Worm (Caenorhabditis elegans): ENCODE data around the gene plc-1.

The plc-1 gene

DNA sequence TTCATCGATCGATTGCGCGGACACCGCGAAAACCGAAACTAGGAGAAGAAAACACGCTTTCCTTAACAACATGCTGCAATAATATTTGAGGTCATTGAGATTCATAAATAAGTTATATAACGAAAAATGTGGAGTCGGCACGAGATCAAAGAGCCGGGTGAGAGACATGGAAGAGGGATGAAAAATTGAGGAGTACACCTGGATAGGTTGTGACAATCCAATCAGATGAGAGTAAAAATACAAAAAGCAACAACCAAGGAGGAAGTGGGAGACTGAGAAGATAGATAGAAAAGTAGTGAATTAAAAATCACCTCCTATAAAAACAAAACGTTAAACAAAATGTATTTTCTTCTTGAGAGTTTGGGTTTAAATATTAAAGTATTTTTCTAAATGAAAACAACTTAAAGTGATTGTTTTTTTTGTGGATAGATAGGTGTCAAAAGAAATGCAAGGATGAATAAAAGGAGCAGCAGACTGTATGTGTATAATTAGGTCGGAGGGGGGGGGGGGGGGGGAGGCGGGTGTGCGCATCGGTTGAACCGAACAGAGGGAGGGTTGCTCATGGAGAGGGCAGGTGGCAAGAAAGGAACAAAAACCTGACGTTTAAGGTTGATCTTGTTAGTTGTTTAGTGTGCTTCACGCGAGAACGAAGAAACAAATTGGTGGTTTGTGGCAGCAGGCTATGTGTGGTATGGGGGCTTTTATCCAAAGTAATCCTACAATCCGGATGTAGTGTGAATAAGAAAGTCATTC lies 6.3 kb upstream of the plc-1 start, which contains the start of gene C05A9.2:
C05A9.2 (minus strand) TSS at position 73 of the 753 bp plus-strand sequence.
- TF ChIP-seq ceh-48 (tag; optimal IDR thresholded peaks at IDR 0.05) (no peak), fax-1 (tag; optimal IDR thresholded peaks at IDR 0.05) (no peak), ceh-31 (tag; optimal IDR thresholded peaks at IDR 0.05) (no peak), unc-42 (tag; optimal IDR thresholded peaks at IDR 0.05) (no peak), elt-2 (tag; optimal IDR thresholded peaks at IDR 0.05) (peak; percentile 37)

DNA sequence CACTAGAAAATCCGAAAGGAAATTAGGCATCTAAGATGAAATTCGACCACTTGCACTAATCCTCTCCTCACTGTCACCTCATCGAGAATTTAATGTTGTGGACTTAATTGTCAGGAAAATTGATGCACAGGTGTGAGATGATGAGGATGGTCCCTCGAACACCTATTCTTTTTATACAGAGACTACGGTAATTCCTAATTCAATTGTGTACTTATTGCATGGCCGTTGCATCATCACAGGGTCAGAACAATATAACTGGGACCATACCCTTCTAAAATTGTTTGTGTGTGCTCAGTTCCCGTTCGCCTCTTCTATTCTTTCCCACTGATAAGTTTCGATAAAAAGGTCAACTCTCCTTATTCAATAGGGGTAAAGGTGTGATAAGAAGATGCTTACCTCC lies 5.7 kb upstream of the plc-1 start:
- TF ChIP-seq elt-2 (tag; optimal IDR thresholded peaks at IDR 0.05) (peak; percentile 87), ceh-9 (tag; optimal IDR thresholded peaks at IDR 0.05) (no peak), dmd-4 (tag; optimal IDR thresholded peaks at IDR 0.05; ENCODE audit: borderline replicate concordance) (no peak), pax-1 (tag; optimal IDR thresholded peaks at IDR 0.05) (no peak), lin-11 (tag; optimal IDR thresholded peaks at IDR 0.05) (no peak), ceh-48 (tag; optimal IDR thresholded peaks at IDR 0.05) (no peak), hlh-13 (GFP tag; optimal IDR thresholded peaks at IDR 0.05) (no peak), unc-86 (tag; optimal IDR thresholded peaks at IDR 0.05) (no peak)

DNA sequence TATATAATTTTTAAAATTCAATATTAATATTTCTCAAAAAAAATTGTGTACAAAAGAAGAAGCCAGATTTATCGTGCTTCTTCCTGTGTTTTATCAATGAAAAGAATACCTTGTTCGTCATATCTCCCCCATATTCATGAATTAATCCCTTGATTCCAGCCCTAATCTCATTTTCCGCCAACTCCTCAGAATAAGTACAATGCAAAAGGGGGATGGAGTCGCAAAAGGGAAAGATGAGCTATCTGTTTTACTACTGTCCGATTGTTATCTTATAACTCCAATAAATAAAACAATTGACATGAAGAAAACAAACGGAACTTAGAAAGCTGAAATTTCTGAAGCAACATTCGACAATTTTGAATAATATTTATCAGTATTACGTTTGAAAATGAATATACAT lies 841 bp downstream of the plc-1 start:
- TF ChIP-seq hlh-6 (tag; optimal IDR thresholded peaks at IDR 0.05), result no peak
- TF ChIP-seq pha-2 (tag; optimal IDR thresholded peaks at IDR 0.05), result no peak
- TF ChIP-seq syd-9 (tag; optimal IDR thresholded peaks at IDR 0.05), result no peak
- TF ChIP-seq ztf-16 (tag; optimal IDR thresholded peaks at IDR 0.05), result no peak

DNA sequence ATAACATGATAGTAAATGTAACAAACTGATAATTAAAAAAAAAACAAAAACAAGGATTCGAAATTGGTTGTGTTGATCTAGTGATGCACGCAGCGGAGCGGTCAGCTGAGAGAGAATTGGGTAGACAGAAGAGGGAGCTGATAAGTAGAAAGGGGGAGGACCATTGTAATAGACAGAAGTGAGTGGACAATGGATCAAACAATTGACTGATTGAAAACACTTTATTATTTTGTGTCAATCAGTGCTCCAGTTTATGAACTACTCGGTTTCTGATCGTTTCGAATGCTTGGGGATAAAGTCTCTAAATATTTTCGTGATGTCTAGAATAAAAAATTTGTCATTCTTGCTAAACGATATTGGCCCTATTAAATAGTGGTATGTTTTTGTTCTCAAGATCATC lies 3.9 kb downstream of the plc-1 start:
- TF ChIP-seq unc-55 (GFP tag; optimal IDR thresholded peaks at IDR 0.05) (peak; percentile 61), ceh-19 (GFP tag; optimal IDR thresholded peaks at IDR 0.05) (no peak)

DNA sequence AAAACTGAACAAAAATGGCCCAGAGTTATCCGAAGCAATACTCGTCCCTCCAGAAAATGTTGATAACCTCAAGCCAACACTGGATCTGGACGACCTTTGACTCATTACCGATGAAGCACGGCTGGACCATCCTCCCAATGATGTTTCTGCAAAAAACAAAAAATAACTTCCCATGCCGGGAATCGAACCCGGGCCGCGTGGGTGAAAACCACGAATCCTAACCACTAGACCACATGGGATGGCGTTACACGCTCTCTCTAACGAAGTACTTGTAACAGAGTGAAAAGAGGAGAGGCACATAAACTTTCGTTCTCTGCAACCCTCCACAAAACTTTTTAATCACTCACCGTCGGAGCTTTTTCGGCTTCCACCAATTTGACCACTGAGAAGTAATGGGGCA lies 17.3 kb downstream of the plc-1 start:
- peak; percentile 48 for TF ChIP-seq madf-2 (tag; optimal IDR thresholded peaks at IDR 0.05)
- TF ChIP-seq nhr-11 (tag; optimal IDR thresholded peaks at IDR 0.05), result no peak
- TF ChIP-seq ceh-30 (tag; optimal IDR thresholded peaks at IDR 0.05), result no peak
- TF ChIP-seq K02D7.2 (tag; optimal IDR thresholded peaks at IDR 0.05), result peak; percentile 19
- TF ChIP-seq zip-5 (tag; optimal IDR thresholded peaks at IDR 0.05), result no peak
- peak; percentile 38 for TF ChIP-seq elt-2 (tag; optimal IDR thresholded peaks at IDR 0.05)
- TF ChIP-seq hlh-30 (tag; optimal IDR thresholded peaks at IDR 0.05; ENCODE audit: insufficient read depth), result no peak
- TF ChIP-seq odd-2 (tag; optimal IDR thresholded peaks at IDR 0.05), result no peak
- no peak for TF ChIP-seq fkh-6 (tag; optimal IDR thresholded peaks at IDR 0.05)
- TF ChIP-seq F13H6.1 (tag; optimal IDR thresholded peaks at IDR 0.05), result no peak
- TF ChIP-seq eyg-1 (tag; optimal IDR thresholded peaks at IDR 0.05), result no peak
- TF ChIP-seq tbx-7 (tag; optimal IDR thresholded peaks at IDR 0.05), result peak; percentile 5
- peak; percentile 17 for TF ChIP-seq ceh-18 (tag; optimal IDR thresholded peaks at IDR 0.05)
- no peak for TF ChIP-seq lim-6 (tag; optimal IDR thresholded peaks at IDR 0.05)
- no peak for TF ChIP-seq hlh-8 (tag; optimal IDR thresholded peaks at IDR 0.05)
- no peak for TF ChIP-seq npax-4 (tag; optimal IDR thresholded peaks at IDR 0.05)
- TF ChIP-seq fax-1 (tag; optimal IDR thresholded peaks at IDR 0.05), result no peak
- peak; percentile 2 for TF ChIP-seq unc-86 (tag; optimal IDR thresholded peaks at IDR 0.05)
- TF ChIP-seq mec-3 (tag; optimal IDR thresholded peaks at IDR 0.05; ENCODE audit: borderline replicate concordance), result peak; percentile 41
- no peak for TF ChIP-seq ttx-3 (tag; optimal IDR thresholded peaks at IDR 0.05)
- no peak for TF ChIP-seq pag-3 (tag; optimal IDR thresholded peaks at IDR 0.05; ENCODE audit: borderline replicate concordance)
- peak; percentile 56 for TF ChIP-seq hlh-6 (tag; optimal IDR thresholded peaks at IDR 0.05)
- no peak for TF ChIP-seq ets-4 (tag; optimal IDR thresholded peaks at IDR 0.05)
- TF ChIP-seq ceh-19 (GFP tag; optimal IDR thresholded peaks at IDR 0.05), result peak; percentile 6
- TF ChIP-seq ceh-22 (tag; optimal IDR thresholded peaks at IDR 0.05), result no peak
- peak; percentile 20 for TF ChIP-seq ceh-34 (tag; optimal IDR thresholded peaks at IDR 0.05)
- TF ChIP-seq pha-4 (tag; optimal IDR thresholded peaks at IDR 0.05), result no peak
- peak; percentile 52 for TF ChIP-seq nhr-232 (tag; optimal IDR thresholded peaks at IDR 0.05)
- TF ChIP-seq ref-2 (tag; optimal IDR thresholded peaks at IDR 0.05), result peak; percentile 34
- peak; percentile 50 for TF ChIP-seq rnt-1 (tag; optimal IDR thresholded peaks at IDR 0.05)
- peak; percentile 56 for TF ChIP-seq C08G9.2 (tag; optimal IDR thresholded peaks at IDR 0.05)
- no peak for TF ChIP-seq pax-1 (tag; optimal IDR thresholded peaks at IDR 0.05)
- no peak for TF ChIP-seq sox-2 (GFP tag; IDR thresholded peaks at IDR 0.05)

Data from whole organism, late embryonic.